Worm (Caenorhabditis elegans) whole organism, mixed stage, embryonic: ENCODE results near the gene lgc-26.

ENCODE experiments used
- bed-3 ChIP-seq: fragments of 200-800 bp; sonication (Bioruptor generic); optimal IDR thresholded peaks from 3 replicates; lab custom pipeline; 2018; ENCODE audit warnings: mild to moderate bottlenecking, missing genetic modification characterization, moderate library complexity, missing compliant biosample characterization
- ces-1 ChIP-seq: fragments of 150-350 bp; optimal IDR thresholded peaks from 2 replicates; lab custom pipeline; 2014; ENCODE audit warnings: missing biosample characterization, missing genetic modification reagents, missing genetic modification characterization
- elt-3 ChIP-seq: fragments of 150-350 bp; optimal IDR thresholded peaks from 2 replicates; lab custom pipeline; 2014; ENCODE audit warnings: missing biosample characterization, missing genetic modification characterization
- lin-13 ChIP-seq: fragments of 150-350 bp; optimal IDR thresholded peaks from 2 replicates; lab custom pipeline; 2014; ENCODE audit warnings: missing biosample characterization, missing genetic modification characterization
- mab-5 ChIP-seq: fragments of 150-350 bp; optimal IDR thresholded peaks from 2 replicates; lab custom pipeline; 2014; ENCODE audit warnings: missing biosample characterization, missing genetic modification characterization
- nhr-12 ChIP-seq: fragments of 150-350 bp; optimal IDR thresholded peaks from 2 replicates; lab custom pipeline; 2014; ENCODE audit warnings: missing biosample characterization, missing genetic modification characterization
- nhr-28 ChIP-seq: fragments of 150-350 bp; optimal IDR thresholded peaks from 2 replicates; lab custom pipeline; 2014; ENCODE audit warnings: missing biosample characterization, missing genetic modification characterization
- pha-4 ChIP-seq: fragments of 150-350 bp; optimal IDR thresholded peaks from 2 replicates; lab custom pipeline; 2018; ENCODE audit warnings: missing biosample characterization, missing genetic modification reagents, missing genetic modification characterization
- sem-2 ChIP-seq: fragments of 200-800 bp; sonication (Bioruptor generic); optimal IDR thresholded peaks from 2 replicates; lab custom pipeline; 2018; ENCODE audit warnings: mild to moderate bottlenecking, missing genetic modification characterization, missing compliant biosample characterization
- sptf-1 ChIP-seq: sonication (generic microtip); optimal IDR thresholded peaks from 2 replicates; lab custom pipeline; 2017; ENCODE audit warnings: mild to moderate bottlenecking, missing genetic modification characterization, moderate library complexity, missing compliant biosample characterization
- unc-39 ChIP-seq: fragments of 150-350 bp; optimal IDR thresholded peaks from 2 replicates; lab custom pipeline; 2014; ENCODE audit warnings: missing biosample characterization, missing genetic modification characterization

ce11 chrV:295802-296201 is 27.7 kb downstream of the lgc-26 start:
- TF ChIP-seq elt-3 (tag; lab: Kevin White, UChicago) (no peak), lin-13 (no peak), mab-5 (tag; lab: Kevin White, UChicago) (no peak), nhr-12 (tag; lab: Kevin White, UChicago) (no peak), nhr-28 (tag; lab: Kevin White, UChicago) (no peak), sem-2 (GFP tag; lab: Kevin White, UChicago) (no peak), pha-4 (tag; lab: Kevin White, UChicago) (no peak), bed-3 (GFP tag; lab: Kevin White, UChicago) (no peak), ces-1 (GFP tag; lab: Kevin White, UChicago) (no peak), unc-39 (tag; lab: Kevin White, UChicago) (no peak), sptf-1 (tag; lab: Kevin White, UChicago) (no peak)
